Worm (Caenorhabditis elegans): Measurements from ENCODE around the gene marc-1.

marc-1 gene

ce11 chrV:9696715-9697114 is 42.8 kb upstream of the marc-1 start, which contains the start of gene her-1:
TSS of gene her-1 (plus strand) at chrV:9697015.
- TF ChIP-seq sea-2 (GFP tag; optimal IDR thresholded peaks at IDR 0.05) (no peak), hmg-11 (tag; optimal IDR thresholded peaks at IDR 0.05) (no peak), daf-12 (tag; optimal IDR thresholded peaks at IDR 0.05) (no peak), ceh-82 (tag; optimal IDR thresholded peaks at IDR 0.05) (no peak), nfya-1 (tag; optimal IDR thresholded peaks at IDR 0.05; ENCODE audit: insufficient read depth) (no peak), skn-1 (tag; optimal IDR thresholded peaks at IDR 0.05) (no peak), elt-3 (tag; optimal IDR thresholded peaks at IDR 0.05) (no peak), egl-27 (tag; optimal IDR thresholded peaks at IDR 0.05) (no peak), elt-1 (tag; optimal IDR thresholded peaks at IDR 0.05) (no peak), nhr-237 (tag; optimal IDR thresholded peaks at IDR 0.05) (no peak), ceh-9 (tag; optimal IDR thresholded peaks at IDR 0.05) (no peak), snpc-4 (tag; optimal IDR thresholded peaks at IDR 0.05) (no peak), ZK546.5 (tag; optimal IDR thresholded peaks at IDR 0.05) (no peak), fkh-10 (GFP tag; optimal IDR thresholded peaks at IDR 0.05) (no peak), mml-1 (tag; optimal IDR thresholded peaks at IDR 0.05) (no peak), nhr-25 (tag; optimal IDR thresholded peaks at IDR 0.05) (no peak), nhr-67 (tag; optimal IDR thresholded peaks at IDR 0.05) (no peak), nhr-76 (tag; optimal IDR thresholded peaks at IDR 0.05) (no peak), tbx-2 (tag; optimal IDR thresholded peaks at IDR 0.05) (no peak), lsy-12 (tag; optimal IDR thresholded peaks at IDR 0.05) (no peak)

ce11 chrV:9699216-9699615 is 40.3 kb upstream of the marc-1 start:
- TF ChIP-seq elt-2 (tag; optimal IDR thresholded peaks at IDR 0.05): peak; percentile 15
- TF ChIP-seq unc-62 (GFP tag; optimal IDR thresholded peaks at IDR 0.05): no peak

ce11 chrV:9701861-9702260 is 37.6 kb upstream of the marc-1 start:
- no peak for TF ChIP-seq ZK546.5 (tag; optimal IDR thresholded peaks at IDR 0.05)
- TF ChIP-seq nhr-12 (tag; optimal IDR thresholded peaks at IDR 0.05): no peak
- no peak for TF ChIP-seq fos-1 (tag; optimal IDR thresholded peaks at IDR 0.05)
- no peak for TF ChIP-seq elt-3 (tag; optimal IDR thresholded peaks at IDR 0.05)
- TF ChIP-seq elt-2 (tag; optimal IDR thresholded peaks at IDR 0.05): peak; percentile 70
- no peak for TF ChIP-seq nhr-77 (tag; optimal IDR thresholded peaks at IDR 0.05)
- no peak for TF ChIP-seq nhr-237 (tag; optimal IDR thresholded peaks at IDR 0.05)
- no peak for TF ChIP-seq fkh-2 (tag; optimal IDR thresholded peaks at IDR 0.05)
- peak; percentile 32 for TF ChIP-seq pqm-1 (tag; optimal IDR thresholded peaks at IDR 0.05)

- TF ChIP-seq nhr-25 (tag; optimal IDR thresholded peaks at IDR 0.05) (no peak), ztf-4 (tag; optimal IDR thresholded peaks at IDR 0.05) (no peak), elt-1 (tag; optimal IDR thresholded peaks at IDR 0.05) (no peak), nhr-12 (tag; optimal IDR thresholded peaks at IDR 0.05) (no peak)
These were observed 36.7 kb upstream of the marc-1 start, which contains the start of gene xbx-6 for ce11 chrV:9702755-9703154. TSS of gene xbx-6 (plus strand) at chrV:9703055.

ce11 chrV:9703549-9703948 is 36.0 kb upstream of the marc-1 start:
- TF ChIP-seq elt-3 (tag; optimal IDR thresholded peaks at IDR 0.05) (no peak), zag-1 (tag; optimal IDR thresholded peaks at IDR 0.05) (no peak), lsy-12 (tag; optimal IDR thresholded peaks at IDR 0.05) (no peak), ZK546.5 (tag; optimal IDR thresholded peaks at IDR 0.05) (no peak), aly-2 (tag; optimal IDR thresholded peaks at IDR 0.05) (no peak), snpc-4 (tag; optimal IDR thresholded peaks at IDR 0.05) (no peak), elt-2 (tag; optimal IDR thresholded peaks at IDR 0.05) (no peak), nhr-76 (tag; optimal IDR thresholded peaks at IDR 0.05) (no peak), elt-1 (tag; optimal IDR thresholded peaks at IDR 0.05) (no peak), unc-62 (GFP tag; optimal IDR thresholded peaks at IDR 0.05) (no peak)

- TF ChIP-seq nhr-25 (tag; optimal IDR thresholded peaks at IDR 0.05) (peak; percentile 65), hmg-11 (tag; optimal IDR thresholded peaks at IDR 0.05) (peak; percentile 52), nfya-1 (tag; optimal IDR thresholded peaks at IDR 0.05; ENCODE audit: insufficient read depth) (peak; percentile 64), ama-1 (optimal IDR thresholded peaks at IDR 0.05) (peak; percentile 24), snpc-4 (tag; optimal IDR thresholded peaks at IDR 0.05) (peak; percentile 7), tbx-2 (tag; optimal IDR thresholded peaks at IDR 0.05) (no peak), nhr-43 (tag; optimal IDR thresholded peaks at IDR 0.05; ENCODE audit: poor library complexity, severe bottlenecking) (no peak), elt-1 (tag; optimal IDR thresholded peaks at IDR 0.05) (peak; percentile 13), fkh-2 (tag; optimal IDR thresholded peaks at IDR 0.05) (no peak), pha-4 (tag; optimal IDR thresholded peaks at IDR 0.05) (peak; percentile 48), lin-15B (tag; optimal IDR thresholded peaks at IDR 0.05) (peak; percentile 32), lin-39 (tag; optimal IDR thresholded peaks at IDR 0.05) (peak; percentile 80), ceh-28 (tag; optimal IDR thresholded peaks at IDR 0.05) (peak; percentile 70), egl-5 (tag; optimal IDR thresholded peaks at IDR 0.05) (peak; percentile 59), ceh-16 (tag; optimal IDR thresholded peaks at IDR 0.05) (no peak), skn-1 (tag; optimal IDR thresholded peaks at IDR 0.05) (peak; percentile 62)
These were observed 35.1 kb upstream of the marc-1 start for ce11 chrV:9704399-9704798.

Data from whole organism, L3 larva.